Worm (Caenorhabditis elegans) whole organism, L4 larva: Measurements from ENCODE around the gene ncx-8.

Experiments
- R02D3.7 ChIP-seq: fragments of 150-350 bp; sonication (generic microtip); optimal IDR thresholded peaks from 3 replicates; lab custom pipeline; 2014; ENCODE audit warnings: missing biosample characterization, missing genetic modification characterization
- aha-1 ChIP-seq: fragments of 150-350 bp; peaks from one replicate; lab custom pipeline; 2014; ENCODE audit warnings: missing biosample characterization, missing genetic modification characterization
- ama-1 ChIP-seq: fragments of 150-350 bp; optimal IDR thresholded peaks from 2 replicates; lab custom pipeline; 2014; ENCODE audit warnings: inconsistent platforms, mixed read lengths
- ceh-20 ChIP-seq: fragments of 200-800 bp; sonication (Bioruptor generic); IDR thresholded peaks from 2 replicates; pipeline ENCODE4 v1.3.6; 2022; ENCODE audit warnings: missing genetic modification reagents, missing genetic modification characterization, missing compliant biosample characterization
- lin-15B ChIP-seq: fragments of 150-350 bp; sonication (generic microtip); optimal IDR thresholded peaks from 3 replicates; lab custom pipeline; 2014; ENCODE audit warnings: missing biosample characterization, missing genetic modification characterization
- mep-1 ChIP-seq: fragments of 150-350 bp; sonication (generic microtip); optimal IDR thresholded peaks from 3 replicates; lab custom pipeline; 2014; ENCODE audit warnings: missing biosample characterization, missing genetic modification characterization
- pha-4 ChIP-seq, 2 experiments: fragments of 150-350 bp in 1 of 2; fragments of 200-800 bp in 1 of 2; sonication (Bioruptor generic) in 1 of 2; IDR thresholded peaks in 1 of 2; optimal IDR thresholded peaks in 1 of 2; 2 replicates each; pipeline versions ENCODE4 v1.3.6 to Lab custom; 2014 to 2022; ENCODE audit warnings: missing genetic modification characterization in 2 of 2, missing genetic modification reagents in 2 of 2, missing biosample characterization in 1 of 2, missing compliant biosample characterization in 1 of 2
- php-3 ChIP-seq: fragments of 200-800 bp; sonication (Bioruptor generic); IDR thresholded peaks from 2 replicates; pipeline ENCODE4 v1.3.6; 2022; ENCODE audit warnings: missing genetic modification reagents, missing genetic modification characterization, missing compliant biosample characterization
- rbr-2 ChIP-seq: sonication (generic microtip); optimal IDR thresholded peaks from 2 replicates; lab custom pipeline; 2016; ENCODE audit warnings: missing genotype, missing genetic modification characterization, missing compliant biosample characterization
- sdz-12 ChIP-seq: fragments of 200-800 bp; sonication (Bioruptor generic); optimal IDR thresholded peaks from 2 replicates; lab custom pipeline; 2018; ENCODE audit warnings: mild to moderate bottlenecking, missing genetic modification characterization, missing compliant biosample characterization

DNA sequence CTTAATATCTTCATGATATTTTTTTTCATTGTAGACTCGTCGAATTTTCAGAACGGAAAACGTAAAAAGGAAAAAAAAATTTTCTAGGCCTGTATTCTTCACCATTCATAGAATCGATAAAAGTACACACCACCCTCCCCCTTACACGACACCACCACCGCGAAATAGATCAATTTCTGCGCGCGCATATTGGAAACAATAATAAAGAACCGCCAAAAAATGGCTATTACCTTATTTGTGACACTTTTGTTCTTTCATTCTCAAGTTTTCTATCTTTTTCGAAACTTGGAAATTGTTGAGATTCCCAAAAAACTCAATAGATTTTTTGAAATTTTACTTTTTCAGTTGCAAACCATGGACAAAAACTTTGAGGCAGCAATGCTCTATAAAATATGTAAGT, 11.9 kb downstream of the ncx-8 start, which contains the start of gene F26G5.1:
- TF ChIP-seq ceh-20 (GFP tag; lab: Robert Waterston, UW): no peak
- TF ChIP-seq ama-1 (lab: Kevin White, UChicago): no peak
- TF ChIP-seq aha-1: peak; percentile 53
- no peak for TF ChIP-seq rbr-2 (tag; lab: Kevin White, UChicago)
- no peak for TF ChIP-seq sdz-12 (GFP tag; lab: Kevin White, UChicago)
- no peak for TF ChIP-seq lin-15B (tag; lab: Kevin White, UChicago)
- no peak for TF ChIP-seq pha-4 (GFP tag; IDR thresholded peaks at IDR 0.05; lab: Robert Waterston, UW)
- no peak for TF ChIP-seq pha-4 (tag; optimal IDR thresholded peaks at IDR 0.05; lab: Kevin White, UChicago)
- no peak for TF ChIP-seq R02D3.7 (tag; lab: Kevin White, UChicago)
- TF ChIP-seq mep-1 (tag; lab: Kevin White, UChicago): no peak
- TF ChIP-seq php-3 (GFP tag; lab: Robert Waterston, UW): no peak
